Fruit fly (Drosophila melanogaster) whole organism, pupa: Measurements from ENCODE around the gene Uch.

Source experiments
- CG12605 ChIP-seq: fragments of 200-800 bp; sonication (Bioruptor generic); IDR thresholded peaks from 2 replicates; pipeline ENCODE4 v1.3.6; 2022; ENCODE audit warnings: missing biosample characterization, missing genetic modification characterization
- CG14655 ChIP-seq: fragments of 200-800 bp; sonication (Bioruptor generic); optimal IDR thresholded peaks from 3 replicates; lab custom pipeline; 2017; ENCODE audit warnings: mild to moderate bottlenecking, missing biosample characterization, missing genetic modification reagents, missing genetic modification characterization
- CG15710 ChIP-seq: fragments of 200-800 bp; sonication (Bioruptor generic); optimal IDR thresholded peaks from 2 replicates; lab custom pipeline; 2018; ENCODE audit warnings: missing biosample characterization, mild to moderate bottlenecking, missing genetic modification characterization, moderate library complexity
- CG8301 ChIP-seq: fragments of 200-800 bp; sonication (Bioruptor generic); optimal IDR thresholded peaks from 2 replicates; lab custom pipeline; 2018; ENCODE audit warnings: missing biosample characterization, mild to moderate bottlenecking, missing genetic modification characterization
- EcR ChIP-seq: fragments of 200-800 bp; sonication (Bioruptor generic); optimal IDR thresholded peaks from 3 replicates; lab custom pipeline; 2019; ENCODE audit warnings: missing biosample characterization, missing genetic modification characterization, mild to moderate bottlenecking, moderate library complexity, missing genetic modification reagents
- Pif1B ChIP-seq: fragments of 200-800 bp; sonication (Bioruptor generic); optimal IDR thresholded peaks from 3 replicates; lab custom pipeline; 2016; ENCODE audit warnings: missing biosample characterization, missing genetic modification characterization

DNA sequence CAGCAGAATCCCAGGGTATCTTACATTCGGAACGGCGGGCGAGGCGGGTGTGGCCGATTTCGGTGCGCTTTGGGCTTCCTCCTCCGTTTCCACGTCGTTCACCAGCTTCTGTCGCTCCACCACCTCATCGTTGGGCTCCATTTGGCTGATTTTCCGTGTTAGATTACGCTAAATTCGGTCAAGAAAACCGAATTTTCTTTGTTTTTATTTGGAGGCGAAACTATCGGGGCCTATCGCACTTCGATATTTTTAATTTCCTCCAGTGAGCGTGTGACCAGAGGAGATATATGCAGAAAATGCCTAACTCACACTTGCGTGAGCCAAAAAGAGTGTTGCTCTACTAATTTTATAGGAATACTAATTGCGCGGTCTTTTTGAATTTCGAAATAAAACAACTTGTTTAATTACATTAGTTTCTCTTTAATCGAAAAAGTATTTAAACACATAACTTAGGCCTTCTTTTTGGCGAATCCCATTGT is 21.8 kb downstream of the Uch start, which contains the start of gene CG10874:
- no peak for TF ChIP-seq CG12605 (GFP tag; lab: Robert Waterston, UW)
- no peak for TF ChIP-seq CG15710 (tag; lab: Kevin White, UChicago)
- no peak for TF ChIP-seq EcR (GFP tag; lab: Kevin White, UChicago)
- no peak for TF ChIP-seq CG8301 (tag; lab: Kevin White, UChicago)
- no peak for TF ChIP-seq CG14655 (GFP tag; lab: Kevin White, UChicago)
- TF ChIP-seq Pif1B (GFP tag; lab: Kevin White, UChicago), result no peak
